Fruit fly (Drosophila melanogaster): ENCODE data around the gene CG33257.
A peak's percentile ranks its signal among the peaks of the same experiment; 100 is the strongest.

The CG33257 gene

DNA sequence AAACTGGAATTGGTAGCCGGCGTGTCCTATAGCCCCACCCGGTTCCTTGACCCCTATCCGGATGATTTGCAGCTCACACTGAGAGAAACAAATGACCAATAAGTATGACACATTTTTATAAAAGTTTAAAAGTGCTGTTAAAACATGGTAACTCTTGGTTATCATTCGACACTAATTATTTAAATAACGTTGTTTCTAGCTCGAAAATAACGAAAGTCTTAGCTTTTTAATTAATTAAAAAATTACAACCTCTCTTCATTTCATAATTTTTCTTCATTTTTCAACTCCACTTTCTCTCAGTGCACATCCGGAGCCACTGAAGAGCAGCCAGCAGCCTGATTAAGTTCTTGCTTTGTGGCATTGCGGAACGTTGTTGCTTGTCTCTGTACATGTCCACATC lies 18.1 kb downstream of the CG33257 start:
- TF ChIP-seq usp (GFP tag; optimal IDR thresholded peaks at IDR 0.05) (no peak), EcR (GFP tag; optimal IDR thresholded peaks at IDR 0.05) (no peak), CG8478 (optimal IDR thresholded peaks at IDR 0.05) (no peak), psq (optimal IDR thresholded peaks at IDR 0.05) (no peak)

DNA sequence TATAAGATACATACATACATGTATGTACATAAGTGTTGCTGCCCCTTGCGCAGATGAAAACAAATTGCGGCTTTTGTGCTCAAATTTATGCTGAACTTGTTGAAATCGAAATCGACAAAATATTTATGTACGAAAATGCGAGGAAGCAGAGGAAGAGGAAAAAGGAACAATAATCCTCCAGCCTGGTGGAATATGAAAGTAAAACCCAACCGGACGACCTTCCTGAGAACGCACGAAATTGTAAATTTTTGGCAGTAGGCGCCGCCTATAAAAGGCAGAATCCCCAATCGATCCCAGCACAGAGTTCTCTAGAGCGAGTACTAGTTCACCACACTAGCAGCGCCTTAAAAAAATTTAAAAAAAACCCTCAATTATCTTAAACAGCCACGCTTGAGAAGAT lies 18.5 kb downstream of the CG33257 start, which contains the start of gene Cpr72Eb:
Cpr72Eb (plus strand) TSS at position 301 of the 400 bp plus-strand sequence.
- TF ChIP-seq pan (optimal IDR thresholded peaks at IDR 0.05), result no peak

DNA sequence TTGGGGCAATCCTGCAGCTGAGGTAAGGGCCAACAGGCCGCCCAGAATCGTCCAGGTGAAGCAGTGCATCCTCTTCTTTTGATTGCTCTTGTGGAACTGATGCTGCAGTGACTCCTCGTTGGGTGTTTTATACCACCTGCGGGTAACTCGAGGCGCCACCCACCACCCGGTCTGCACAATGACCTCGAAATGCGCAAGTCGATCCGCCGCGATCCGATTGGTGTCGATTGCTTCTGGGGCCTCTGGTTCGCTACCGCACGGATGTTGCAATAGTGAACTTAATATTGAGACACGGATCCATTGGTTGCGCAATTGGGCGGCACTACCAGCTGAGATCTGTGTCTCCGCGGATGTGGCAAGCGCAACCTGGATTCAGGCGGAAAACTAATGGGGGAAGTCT lies 21.1 kb downstream of the CG33257 start, which contains the start of gene Cpr72Ec:
Cpr72Ec (minus strand) TSS at position 101 of the 400 bp plus-strand sequence.
- no peak for TF ChIP-seq Dll (optimal IDR thresholded peaks at IDR 0.05)
- no peak for TF ChIP-seq psq (optimal IDR thresholded peaks at IDR 0.05)
- TF ChIP-seq usp (GFP tag; optimal IDR thresholded peaks at IDR 0.05), result no peak
- TF ChIP-seq pan (optimal IDR thresholded peaks at IDR 0.05), result no peak
- TF ChIP-seq EcR (GFP tag; optimal IDR thresholded peaks at IDR 0.05), result no peak
- no peak for TF ChIP-seq CG8478 (optimal IDR thresholded peaks at IDR 0.05)

DNA sequence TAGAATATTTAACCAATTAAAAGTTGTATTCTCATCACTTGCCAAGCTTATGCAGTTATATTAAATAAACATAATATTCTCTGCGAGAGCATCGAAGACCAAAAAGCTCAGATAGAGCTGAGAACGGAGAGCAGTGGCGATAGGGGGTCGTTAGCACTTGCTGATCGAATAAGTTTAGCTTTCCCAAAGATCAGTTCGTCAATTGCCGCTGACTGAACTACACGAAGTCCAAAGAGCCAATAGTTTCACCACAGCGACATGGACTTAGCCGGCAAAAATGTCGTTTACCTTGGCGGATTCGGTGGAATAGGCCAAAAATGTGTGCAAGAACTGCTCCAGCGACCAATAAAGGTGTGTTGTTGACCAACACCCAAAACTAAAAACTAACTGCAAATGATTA lies 22.1 kb downstream of the CG33257 start, which contains the start of gene CG4842:
CG4842 (plus strand) TSS at position 191 of the 400 bp plus-strand sequence.
- TF ChIP-seq pan (optimal IDR thresholded peaks at IDR 0.05) (no peak), EcR (GFP tag; optimal IDR thresholded peaks at IDR 0.05) (no peak), psq (optimal IDR thresholded peaks at IDR 0.05) (no peak), usp (GFP tag; optimal IDR thresholded peaks at IDR 0.05) (no peak), Dll (optimal IDR thresholded peaks at IDR 0.05) (no peak), CG8478 (optimal IDR thresholded peaks at IDR 0.05) (no peak)

DNA sequence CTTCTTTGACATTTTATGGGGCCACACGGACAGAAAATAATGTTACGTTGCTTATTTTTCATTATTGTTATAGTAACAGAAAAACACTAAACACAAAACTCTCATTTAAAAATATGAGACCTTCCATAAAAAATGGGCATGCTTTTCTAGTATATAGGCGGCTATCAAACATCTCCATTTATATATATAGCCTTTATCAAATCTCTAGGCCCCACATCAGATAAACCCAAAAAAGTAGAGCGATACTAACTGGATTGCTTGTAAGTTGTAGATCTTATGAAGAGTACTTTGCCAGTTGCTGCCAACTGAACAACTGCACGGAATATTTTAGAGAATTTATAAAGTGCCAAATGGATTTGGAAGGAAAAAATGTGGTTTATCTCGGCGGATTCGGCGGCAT lies 23.4 kb downstream of the CG33257 start, which contains the start of gene CG18814:
CG18814 (plus strand) TSS at position 301 of the 400 bp plus-strand sequence.
- no peak for TF ChIP-seq CG8478 (optimal IDR thresholded peaks at IDR 0.05)
- TF ChIP-seq EcR (GFP tag; optimal IDR thresholded peaks at IDR 0.05), result no peak
- no peak for TF ChIP-seq pan (optimal IDR thresholded peaks at IDR 0.05)
- TF ChIP-seq psq (optimal IDR thresholded peaks at IDR 0.05), result no peak
- TF ChIP-seq Dll (optimal IDR thresholded peaks at IDR 0.05), result no peak
- TF ChIP-seq usp (GFP tag; optimal IDR thresholded peaks at IDR 0.05), result no peak

DNA sequence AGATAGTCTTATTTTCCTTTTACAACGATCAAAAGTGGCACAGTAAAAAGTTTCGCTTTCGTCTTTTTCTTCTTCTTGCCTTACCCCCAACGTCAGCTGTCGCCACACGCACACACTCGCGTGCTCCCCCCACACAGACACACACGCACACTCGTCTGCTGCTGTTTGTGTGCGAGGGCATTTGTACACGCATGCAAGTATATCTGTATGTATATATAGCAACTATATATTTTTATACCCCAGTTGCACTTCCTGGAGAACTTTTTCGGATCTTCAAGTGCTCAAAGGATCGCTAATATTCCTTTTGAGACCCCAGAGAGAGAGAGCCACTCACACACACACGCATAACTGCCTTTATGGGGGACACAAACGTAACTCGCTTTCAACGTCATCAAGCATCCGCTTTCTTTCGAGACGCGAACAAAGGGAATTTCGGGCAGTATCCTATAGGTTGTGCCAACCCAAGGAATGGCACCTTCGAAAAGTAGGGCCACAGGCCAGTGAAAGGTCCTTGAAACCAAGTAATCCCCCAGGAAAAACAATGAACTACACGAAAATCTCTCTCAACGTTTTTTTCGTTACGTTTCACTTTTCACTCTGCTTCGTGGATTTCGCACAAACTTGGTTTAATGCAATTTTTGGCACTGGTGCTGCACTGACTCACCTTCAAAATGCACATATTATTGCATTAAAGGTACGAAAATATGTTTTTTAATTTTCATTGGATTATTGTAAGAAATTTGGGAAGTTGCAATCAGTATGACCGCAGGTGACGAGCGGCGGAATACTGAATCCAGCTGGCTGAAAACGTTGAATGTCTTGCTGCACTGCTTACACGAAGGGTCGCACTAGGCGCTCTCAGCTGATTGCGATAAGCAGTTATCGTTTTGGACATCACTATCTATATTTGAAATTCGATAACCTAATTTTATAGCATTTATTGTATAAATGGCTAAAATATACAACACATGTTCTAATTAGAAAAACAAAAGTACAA lies 31.9 kb downstream of the CG33257 start, which contains the start of gene roq:
roq (minus strand) TSS at position 799 of the 997 bp plus-strand sequence.
- TF ChIP-seq CG8478 (optimal IDR thresholded peaks at IDR 0.05) (peak; percentile 9), pan (optimal IDR thresholded peaks at IDR 0.05) (no peak), psq (optimal IDR thresholded peaks at IDR 0.05) (no peak), usp (GFP tag; optimal IDR thresholded peaks at IDR 0.05) (no peak), EcR (GFP tag; optimal IDR thresholded peaks at IDR 0.05) (no peak), Dll (optimal IDR thresholded peaks at IDR 0.05) (no peak)

DNA sequence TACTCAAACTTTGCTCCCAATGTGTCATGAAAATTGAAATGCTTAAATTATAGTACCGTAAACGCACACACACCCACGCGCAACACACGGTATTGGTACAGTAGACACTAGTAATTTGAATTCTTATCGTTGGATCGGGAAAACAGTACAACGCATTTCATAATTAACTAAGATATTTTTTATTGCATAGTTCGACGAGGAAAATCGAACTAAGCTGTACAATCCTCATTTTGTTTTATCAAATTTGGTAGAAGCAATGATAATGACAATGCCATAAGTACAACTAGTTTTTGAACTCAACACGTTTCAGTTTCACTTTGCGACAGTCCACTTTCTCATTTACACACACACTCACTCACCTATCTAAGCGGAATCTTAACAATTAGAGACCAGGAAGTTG lies 34.6 kb downstream of the CG33257 start:
- TF ChIP-seq CG8478 (optimal IDR thresholded peaks at IDR 0.05) (no peak), pan (optimal IDR thresholded peaks at IDR 0.05) (no peak), usp (GFP tag; optimal IDR thresholded peaks at IDR 0.05) (no peak), Dll (optimal IDR thresholded peaks at IDR 0.05) (no peak), EcR (GFP tag; optimal IDR thresholded peaks at IDR 0.05) (no peak), psq (optimal IDR thresholded peaks at IDR 0.05) (no peak)

DNA sequence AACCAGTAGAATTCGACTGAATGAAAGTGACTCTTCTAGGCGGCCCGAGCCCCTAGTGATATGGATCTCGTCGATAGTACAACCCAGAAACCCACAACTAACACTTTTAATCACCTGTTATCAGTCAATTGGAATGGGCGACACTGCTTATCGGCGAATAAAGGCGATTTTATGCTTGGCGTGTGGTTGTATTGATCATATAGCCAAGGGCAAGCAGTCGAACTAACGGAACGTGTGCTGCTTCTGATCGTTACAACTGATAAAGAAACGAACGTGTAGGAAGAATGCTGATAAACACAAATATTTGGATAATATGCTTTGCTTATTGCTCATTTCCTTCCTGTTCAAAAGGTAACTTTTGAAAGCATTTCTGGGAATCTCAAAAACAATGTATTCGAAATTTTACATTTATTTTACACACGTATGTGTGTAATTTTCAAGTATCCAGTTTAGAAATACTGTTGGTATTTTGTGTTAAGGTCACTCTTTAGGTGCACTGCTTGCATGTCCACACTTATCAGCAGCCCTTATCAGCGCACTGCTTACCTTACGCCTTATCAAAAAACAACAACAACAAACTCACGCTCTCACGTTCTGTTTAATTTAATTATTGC lies 35.2 kb downstream of the CG33257 start, which contains the start of gene Agpat4:
Agpat4 (minus strand) TSS at position 387 of the 614 bp plus-strand sequence.
- TF ChIP-seq pan (optimal IDR thresholded peaks at IDR 0.05) (no peak), EcR (GFP tag; optimal IDR thresholded peaks at IDR 0.05) (no peak), usp (GFP tag; optimal IDR thresholded peaks at IDR 0.05) (no peak), CG8478 (optimal IDR thresholded peaks at IDR 0.05) (no peak), psq (optimal IDR thresholded peaks at IDR 0.05) (no peak), Dll (optimal IDR thresholded peaks at IDR 0.05) (no peak)

DNA sequence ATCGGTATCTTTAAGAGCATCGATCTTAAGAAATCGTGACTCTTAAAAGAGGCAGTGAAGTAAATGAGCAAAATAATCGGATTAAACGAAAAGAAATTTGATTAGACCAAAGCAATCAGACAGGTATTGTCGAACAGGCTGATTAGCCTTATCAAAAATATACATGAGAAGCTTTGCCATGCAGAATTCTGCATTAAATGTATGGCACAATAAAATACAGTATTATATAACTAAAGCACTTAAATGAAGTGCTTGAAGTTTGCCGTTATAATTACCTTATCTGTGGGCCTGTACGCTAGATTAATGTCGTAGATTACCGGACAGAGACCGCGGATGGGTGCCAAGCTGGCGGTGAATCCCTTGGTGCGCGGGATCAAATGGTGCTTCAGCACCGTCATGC lies 36.9 kb downstream of the CG33257 start:
- no peak for TF ChIP-seq usp (GFP tag; optimal IDR thresholded peaks at IDR 0.05)
- TF ChIP-seq psq (optimal IDR thresholded peaks at IDR 0.05), result no peak
- no peak for TF ChIP-seq pan (optimal IDR thresholded peaks at IDR 0.05)
- no peak for TF ChIP-seq CG8478 (optimal IDR thresholded peaks at IDR 0.05)
- TF ChIP-seq Dll (optimal IDR thresholded peaks at IDR 0.05), result no peak
- TF ChIP-seq EcR (GFP tag; optimal IDR thresholded peaks at IDR 0.05), result no peak

DNA sequence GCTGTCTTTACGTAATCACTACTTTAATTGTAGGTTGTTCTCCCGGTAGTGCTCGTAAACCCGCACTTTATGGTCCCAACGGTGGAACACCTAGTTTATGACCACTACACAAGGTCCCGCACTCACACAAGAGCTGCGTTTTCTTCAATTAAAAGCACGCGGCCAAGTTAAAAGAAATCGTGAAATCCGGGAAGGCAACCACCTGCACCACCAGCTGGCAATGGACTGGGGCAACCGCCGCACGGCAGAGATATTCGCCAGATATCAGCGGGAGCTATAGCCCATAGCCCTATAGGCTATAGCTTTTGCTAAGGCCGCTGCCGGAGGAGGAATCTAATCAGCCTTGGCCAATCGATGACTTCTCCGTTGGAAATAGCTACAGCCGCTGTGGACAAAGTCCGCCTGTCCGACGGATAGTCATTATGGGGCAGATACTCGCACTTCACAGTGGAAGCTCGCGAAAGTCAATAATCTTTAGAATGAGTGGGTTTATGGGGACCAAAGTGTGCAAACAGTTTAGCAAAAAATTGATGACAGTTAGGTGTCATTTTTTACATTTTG lies 38.1 kb downstream of the CG33257 start:
- no peak for TF ChIP-seq pan (optimal IDR thresholded peaks at IDR 0.05)
- no peak for TF ChIP-seq Dll (optimal IDR thresholded peaks at IDR 0.05)
- TF ChIP-seq CG8478 (optimal IDR thresholded peaks at IDR 0.05), result no peak
- no peak for TF ChIP-seq EcR (GFP tag; optimal IDR thresholded peaks at IDR 0.05)
- TF ChIP-seq usp (GFP tag; optimal IDR thresholded peaks at IDR 0.05), result no peak
- TF ChIP-seq psq (optimal IDR thresholded peaks at IDR 0.05), result no peak

DNA sequence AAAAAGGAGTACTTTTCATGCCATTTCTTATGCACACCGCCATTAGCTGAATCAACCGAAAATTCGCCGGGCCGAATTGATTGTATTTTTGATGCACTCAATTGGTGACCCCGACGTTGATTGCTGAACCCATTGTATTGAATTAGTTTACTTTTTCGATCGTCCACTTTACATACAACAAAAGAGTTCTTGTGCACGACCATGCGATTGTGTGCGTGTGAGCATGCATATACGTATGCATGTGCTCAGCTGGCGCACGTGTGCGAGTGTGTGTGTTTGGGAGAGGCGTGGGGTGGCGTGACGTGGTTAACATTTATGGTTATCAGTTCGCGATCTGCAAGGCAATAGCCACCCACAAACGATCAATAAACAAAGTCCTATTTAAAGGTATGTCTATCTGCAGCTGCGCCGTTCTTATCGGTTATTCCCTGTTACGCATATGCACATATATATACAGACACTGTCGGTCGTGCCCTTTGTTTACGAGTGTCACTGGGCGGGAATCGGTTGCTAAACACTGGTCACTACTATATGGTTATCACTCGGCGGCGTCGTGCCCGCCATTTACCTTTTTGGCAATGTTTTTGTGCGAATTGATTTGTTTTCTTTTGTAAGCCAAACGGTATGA lies 39.2 kb downstream of the CG33257 start:
- TF ChIP-seq EcR (GFP tag; optimal IDR thresholded peaks at IDR 0.05) (no peak), pan (optimal IDR thresholded peaks at IDR 0.05) (no peak), psq (optimal IDR thresholded peaks at IDR 0.05) (no peak), usp (GFP tag; optimal IDR thresholded peaks at IDR 0.05) (no peak), Dll (optimal IDR thresholded peaks at IDR 0.05) (no peak)

Data from whole organism.